Worm (Caenorhabditis elegans): ENCODE measurements around the gene fdgt-2.
"Not testable (repeated sequence)": the region's sequence is repeated elsewhere in the genome, so short reads cannot be mapped to it uniquely, and the experiment has no call there.

fdgt-2 gene

ce11 chrII:8419015-8419414 lies 1.6 kb downstream of the fdgt-2 start:
- TF ChIP-seq nhr-12 (tag; optimal IDR thresholded peaks at IDR 0.05) (peak; percentile 81), ztf-1 (GFP tag; conservative IDR thresholded peaks at IDR 0.05) (no peak), nhr-25 (tag; optimal IDR thresholded peaks at IDR 0.05) (peak; percentile 76), Y55F3AM.14 (GFP tag; optimal IDR thresholded peaks at IDR 0.05) (no peak), egl-27 (tag; optimal IDR thresholded peaks at IDR 0.05) (no peak), unc-62 (GFP tag; optimal IDR thresholded peaks at IDR 0.05) (no peak), mab-5 (tag; optimal IDR thresholded peaks at IDR 0.05) (peak; percentile 25), aly-2 (tag; optimal IDR thresholded peaks at IDR 0.05) (no peak), ztf-11 (tag; optimal IDR thresholded peaks at IDR 0.05) (no peak), elt-1 (tag; optimal IDR thresholded peaks at IDR 0.05) (no peak), lsy-2 (tag; optimal IDR thresholded peaks at IDR 0.05) (no peak), nhr-11 (tag; optimal IDR thresholded peaks at IDR 0.05) (no peak), R02D3.7 (tag; optimal IDR thresholded peaks at IDR 0.05) (no peak), ceh-16 (tag; optimal IDR thresholded peaks at IDR 0.05) (no peak)

- TF ChIP-seq nhr-23, crh-2, F13H6.1 (tag; optimal IDR thresholded peaks at IDR 0.05): not testable (repeated sequence)
These were observed 2.4 kb downstream of the fdgt-2 start, which contains the start of gene F14E5.8 for ce11 chrII:8419798-8420197. Gene F14E5.8, plus strand, starts transcription at chrII:8420098.

- TF ChIP-seq nhr-12 (tag; optimal IDR thresholded peaks at IDR 0.05) = peak; percentile 85
- no peak for TF ChIP-seq mab-5 (tag; optimal IDR thresholded peaks at IDR 0.05)
- TF ChIP-seq nhr-25 (tag; optimal IDR thresholded peaks at IDR 0.05) = peak; percentile 85
These were observed 3.5 kb downstream of the fdgt-2 start for ce11 chrII:8420775-8421388.

DNA sequence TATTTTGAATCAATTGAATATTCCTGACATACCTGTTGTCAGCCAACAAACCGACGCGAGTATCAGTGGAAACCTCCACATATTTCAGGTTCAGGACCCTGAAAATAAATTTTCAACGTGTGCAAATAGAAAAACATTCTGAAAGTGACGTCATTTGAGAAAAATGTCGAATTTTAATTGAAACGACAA lies 11.2 kb downstream of the fdgt-2 start, which contains the start of gene F14E5.2:
F14E5.2 (minus strand) TSS at position 101 of the 189 bp plus-strand sequence.
- TF ChIP-seq F13H6.1 (tag; optimal IDR thresholded peaks at IDR 0.05) (no peak), ztf-1 (GFP tag; conservative IDR thresholded peaks at IDR 0.05) (no peak), R02D3.7 (tag; optimal IDR thresholded peaks at IDR 0.05) (no peak), unc-39 (tag; optimal IDR thresholded peaks at IDR 0.05) (no peak), sma-9 (GFP tag; optimal IDR thresholded peaks at IDR 0.05) (no peak), sma-9 (tag; optimal IDR thresholded peaks at IDR 0.05) (no peak), zag-1 (tag; optimal IDR thresholded peaks at IDR 0.05) (no peak), nhr-129 (tag; optimal IDR thresholded peaks at IDR 0.05) (no peak), ceh-16 (tag; optimal IDR thresholded peaks at IDR 0.05) (no peak), nhr-12 (tag; optimal IDR thresholded peaks at IDR 0.05) (no peak), nhr-11 (tag; optimal IDR thresholded peaks at IDR 0.05) (no peak), lsy-2 (tag; optimal IDR thresholded peaks at IDR 0.05) (no peak), fos-1 (tag; optimal IDR thresholded peaks at IDR 0.05) (no peak), elt-3 (tag; optimal IDR thresholded peaks at IDR 0.05) (no peak), snpc-4 (tag; optimal IDR thresholded peaks at IDR 0.05) (no peak), nhr-6 (tag; optimal IDR thresholded peaks at IDR 0.05) (no peak), nhr-25 (tag; optimal IDR thresholded peaks at IDR 0.05) (no peak)

- TF ChIP-seq C34F6.9 (tag; optimal IDR thresholded peaks at IDR 0.05) (peak; percentile 26), lsy-2 (tag; optimal IDR thresholded peaks at IDR 0.05) (peak in 1 of 2 experiments; percentile 60), crh-2 (tag; optimal IDR thresholded peaks at IDR 0.05) (peak; percentile 39), ztf-1 (GFP tag; conservative IDR thresholded peaks at IDR 0.05) (no peak), sma-3 (GFP tag; optimal IDR thresholded peaks at IDR 0.05) (peak; percentile 1), ceh-16 (tag; optimal IDR thresholded peaks at IDR 0.05) (no peak), unc-55 (GFP tag; optimal IDR thresholded peaks at IDR 0.05) (peak; percentile 45), nhr-129 (tag; optimal IDR thresholded peaks at IDR 0.05) (peak; percentile 37)
These were observed 11.8 kb downstream of the fdgt-2 start for ce11 chrII:8428947-8429919.

ce11 chrII:8431954-8432353 lies 14.5 kb downstream of the fdgt-2 start, which contains the start of gene acp-2:
Gene acp-2, minus strand, starts transcription at chrII:8432054.
- TF ChIP-seq C34F6.9 (tag; optimal IDR thresholded peaks at IDR 0.05) (no peak), aly-2 (tag; optimal IDR thresholded peaks at IDR 0.05) (no peak), nhr-12 (tag; optimal IDR thresholded peaks at IDR 0.05) (no peak)

Data from whole organism, L2 larva.